Worm (Caenorhabditis elegans) whole organism, midembryonic: ENCODE results near the gene frpr-9.

Experiments used
- T22C8.4 ChIP-seq: fragments of 200-800 bp; sonication (Bioruptor generic); IDR thresholded peaks from 2 replicates; pipeline ENCODE4 v1.3.6; 2022; ENCODE audit warnings: missing genetic modification characterization, missing compliant biosample characterization
- cog-1 ChIP-seq: sonication (generic microtip); optimal IDR thresholded peaks from 2 replicates; lab custom pipeline; 2016; ENCODE audit warnings: missing genetic modification characterization, missing compliant biosample characterization
- flt-1 ChIP-seq: fragments of 200-800 bp; sonication (Bioruptor generic); IDR thresholded peaks from 2 replicates; pipeline ENCODE4 v1.3.6; 2022; ENCODE audit warnings: missing genetic modification characterization, missing compliant biosample characterization
- klf-2 ChIP-seq: fragments of 200-800 bp; sonication (Bioruptor generic); conservative IDR thresholded peaks from 2 replicates; pipeline ENCODE4 v1.3.6; 2022; ENCODE audit warnings: missing genetic modification reagents, missing genetic modification characterization, missing compliant biosample characterization
- med-1 ChIP-seq: sonication (generic microtip); optimal IDR thresholded peaks from 2 replicates; lab custom pipeline; 2017; ENCODE audit warnings: missing genetic modification characterization, mild to moderate bottlenecking, missing compliant biosample characterization, antibody characterized with exemption, missing genetic modification reagents; ENCODE audit not compliant: insufficient read depth
- ref-1 ChIP-seq: fragments of 200-800 bp; sonication (Bioruptor generic); conservative IDR thresholded peaks from 2 replicates; pipeline ENCODE4 v1.3.6; 2022; ENCODE audit warnings: missing genetic modification reagents, missing genetic modification characterization, missing compliant biosample characterization
- tab-1 ChIP-seq: fragments of 200-800 bp; sonication (Bioruptor generic); IDR thresholded peaks from 2 replicates; pipeline ENCODE4 v1.3.6; 2022; ENCODE audit warnings: missing genetic modification characterization, missing compliant biosample characterization
- ztf-23 ChIP-seq: fragments of 200-800 bp; sonication (Bioruptor generic); IDR thresholded peaks from 2 replicates; pipeline ENCODE4 v1.3.6; 2022; ENCODE audit warnings: missing genetic modification reagents, missing genetic modification characterization, missing compliant biosample characterization

DNA sequence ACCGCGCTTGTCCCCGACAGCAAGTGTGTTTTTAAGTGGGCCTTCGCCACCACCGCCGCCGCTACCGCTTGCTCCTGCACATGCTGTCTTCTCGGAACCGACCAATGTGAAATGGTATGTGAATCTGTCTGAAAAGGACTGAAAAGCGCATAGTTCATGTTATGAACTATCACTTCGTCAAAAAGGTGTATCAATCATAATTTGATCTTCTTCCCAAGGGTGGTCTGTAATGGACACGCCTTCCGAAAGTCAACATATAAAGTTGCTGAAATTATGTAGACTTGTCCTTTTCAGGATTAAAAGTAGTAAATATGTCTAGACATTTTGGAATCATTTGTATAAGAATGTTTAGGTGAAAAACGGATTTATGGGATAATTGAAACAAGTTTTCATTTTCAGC is 49.7 kb upstream of the frpr-9 start, which contains the start of gene zip-9:
- no peak for TF ChIP-seq ztf-23 (GFP tag; lab: Robert Waterston, UW)
- TF ChIP-seq cog-1 (tag; lab: Kevin White, UChicago), result no peak
- no peak for TF ChIP-seq klf-2 (GFP tag; lab: Robert Waterston, UW)
- no peak for TF ChIP-seq flt-1 (GFP tag; lab: Robert Waterston, UW)
- TF ChIP-seq tab-1 (GFP tag; lab: Robert Waterston, UW), result no peak
- TF ChIP-seq ref-1, result no peak
- TF ChIP-seq T22C8.4, result no peak
- TF ChIP-seq med-1 (GFP tag; lab: Kevin White, UChicago), result no peak
